Fruit fly (Drosophila melanogaster): ENCODE measurements around the gene CG31635.

CG31635 gene

DNA sequence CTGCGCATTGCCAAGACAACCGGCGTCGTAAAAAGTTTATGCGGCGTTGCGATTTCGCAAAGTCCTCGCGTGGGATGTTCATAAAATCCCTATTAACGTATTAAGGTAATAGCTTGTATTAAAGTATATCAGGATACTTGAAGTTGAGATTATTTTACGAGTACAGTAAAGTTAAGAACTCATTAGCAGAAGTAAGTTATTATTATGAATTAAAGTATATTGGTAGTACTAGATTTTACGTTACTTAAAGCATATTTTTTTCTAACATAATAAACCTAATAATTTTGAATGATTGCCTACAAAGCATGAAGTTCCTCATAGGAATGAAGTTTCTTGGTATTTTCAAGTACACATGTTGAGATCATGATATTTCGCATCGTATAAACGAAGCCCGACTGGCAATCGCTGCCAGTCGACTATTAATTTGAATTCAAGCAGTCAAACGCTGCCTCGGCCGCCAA lies 44.9 kb upstream of the CG31635 start (continued):
- TF ChIP-seq Doc3 (GFP tag; IDR thresholded peaks at IDR 0.05; ENCODE audit: partially characterized antibody) (no peak), Hsf (GFP tag; optimal IDR thresholded peaks at IDR 0.05) (peak; percentile 21), CG42726 (GFP tag; IDR thresholded peaks at IDR 0.05; ENCODE audit: partially characterized antibody) (no peak), CG8388 (GFP tag; optimal IDR thresholded peaks at IDR 0.05) (peak; percentile 55), CG30020 (tag; optimal IDR thresholded peaks at IDR 0.05) (peak; percentile 44), eyg (GFP tag; optimal IDR thresholded peaks at IDR 0.05) (no peak), gce (GFP tag; IDR thresholded peaks at IDR 0.05) (no peak), Six4 (GFP tag; optimal IDR thresholded peaks at IDR 0.05) (peak; percentile 41), esg (GFP tag; conservative IDR thresholded peaks at IDR 0.05) (no peak), Dip3 (GFP tag; optimal IDR thresholded peaks at IDR 0.05) (no peak), CG17385 (GFP tag; optimal IDR thresholded peaks at IDR 0.05) (peak; percentile 59), HLH3B (GFP tag; IDR thresholded peaks at IDR 0.05) (no peak), CG15696 (tag; optimal IDR thresholded peaks at IDR 0.05) (peak; percentile 26), CG32767 (GFP tag; IDR thresholded peaks at IDR 0.05) (no peak), CG10267 (tag; optimal IDR thresholded peaks at IDR 0.05) (peak; percentile 79), gcm (GFP tag; optimal IDR thresholded peaks at IDR 0.05) (peak; percentile 56), CG12071 (GFP tag; optimal IDR thresholded peaks at IDR 0.05) (no peak), CG1529 (GFP tag; optimal IDR thresholded peaks at IDR 0.05) (no peak), Nf-YC (tag; optimal IDR thresholded peaks at IDR 0.05) (peak; percentile 36), MBD-R2 (GFP tag; IDR thresholded peaks at IDR 0.05) (no peak), Mrtf (GFP tag; IDR thresholded peaks at IDR 0.05) (no peak), HmgZ (tag; optimal IDR thresholded peaks at IDR 0.05) (peak; percentile 5), Med (GFP tag) (peak; percentile 53), CG18599 (GFP tag; optimal IDR thresholded peaks at IDR 0.05) (no peak), wdn (GFP tag; IDR thresholded peaks at IDR 0.05) (no peak), PHDP (tag; optimal IDR thresholded peaks at IDR 0.05) (peak; percentile 50), psq (GFP tag; optimal IDR thresholded peaks at IDR 0.05) (no peak), CG1832 (GFP tag; optimal IDR thresholded peaks at IDR 0.05) (no peak), D19A (tag; optimal IDR thresholded peaks at IDR 0.05) (peak; percentile 72), ara (GFP tag; IDR thresholded peaks at IDR 0.05) (no peak), btn (GFP tag; optimal IDR thresholded peaks at IDR 0.05) (no peak), CG34376 (GFP tag; optimal IDR thresholded peaks at IDR 0.05) (peak; percentile 14), CG11695 (GFP tag; IDR thresholded peaks at IDR 0.05) (0 out of 3 replicates have a peak, but pooled peaks have one; percentile 26), klu (GFP tag; IDR thresholded peaks at IDR 0.05) (no peak), CG12391 (tag; optimal IDR thresholded peaks at IDR 0.05) (peak; percentile 63), Ptx1 (GFP tag; IDR thresholded peaks at IDR 0.05) (peak; percentile 32; the same call in 1 of the 2 replicates), CG7839 (tag; optimal IDR thresholded peaks at IDR 0.05) (peak; percentile 71), sr (GFP tag; IDR thresholded peaks at IDR 0.05) (no peak), CG34224 (GFP tag; IDR thresholded peaks at IDR 0.05; ENCODE audit: partially characterized antibody) (no peak), E2f2 (GFP tag; IDR thresholded peaks at IDR 0.05) (no peak; the same call in 1 of the 2 replicates), oc (tag; optimal IDR thresholded peaks at IDR 0.05) (no peak), Dbx (GFP tag; IDR thresholded peaks at IDR 0.05) (no peak), CG10654 (GFP tag; optimal IDR thresholded peaks at IDR 0.05) (no peak), insv (GFP tag; optimal IDR thresholded peaks at IDR 0.05) (no peak), Drgx (GFP tag; IDR thresholded peaks at IDR 0.05) (0 out of 2 replicates have a peak, but pooled peaks have one; percentile 9), CG1603 (tag; optimal IDR thresholded peaks at IDR 0.05) (peak; percentile 5), CG3407 (GFP tag; optimal IDR thresholded peaks at IDR 0.05) (no peak), Optix (GFP tag; IDR thresholded peaks at IDR 0.05) (no peak), Chrac-16 (GFP tag; optimal IDR thresholded peaks at IDR 0.05) (no peak), shn (GFP tag; optimal IDR thresholded peaks at IDR 0.05) (no peak), Xrp1 (GFP tag; IDR thresholded peaks at IDR 0.05) (peak; percentile 55; the same call in 1 of the 2 replicates)

Measured in whole organism, embryonic.